Worm (Caenorhabditis elegans) whole organism, young adult: Measurements from ENCODE around the gene F23F1.10.

Experiments
- C06A6.2 ChIP-seq: fragments of 200-800 bp; sonication (Bioruptor generic); conservative IDR thresholded peaks from 2 replicates; pipeline ENCODE4 v1.3.6; 2022; ENCODE audit warnings: missing genetic modification characterization, missing compliant biosample characterization
- F10E7.11 ChIP-seq: sonication (generic microtip); optimal IDR thresholded peaks from 2 replicates; lab custom pipeline; 2017; ENCODE audit warnings: mild to moderate bottlenecking, missing genetic modification characterization, moderate library complexity, missing compliant biosample characterization
- F33H1.4 ChIP-seq: fragments of 200-800 bp; sonication (Bioruptor generic); IDR thresholded peaks from 2 replicates; pipeline ENCODE4 v1.3.6; 2022; ENCODE audit warnings: missing genetic modification reagents, missing genetic modification characterization, missing compliant biosample characterization
- F37B4.10 ChIP-seq: fragments of 200-800 bp; sonication (Bioruptor generic); IDR thresholded peaks from 2 replicates; pipeline ENCODE4 v1.3.6; 2022; ENCODE audit warnings: missing genetic modification characterization, missing compliant biosample characterization
- F57A8.1 ChIP-seq: fragments of 200-800 bp; sonication (Bioruptor generic); optimal IDR thresholded peaks from 2 replicates; lab custom pipeline; 2018; ENCODE audit warnings: mild to moderate bottlenecking, missing genetic modification characterization, moderate library complexity, missing compliant biosample characterization
- F57C9.4 ChIP-seq: sonication (generic microtip); optimal IDR thresholded peaks from 2 replicates; lab custom pipeline; 2017; ENCODE audit warnings: mild to moderate bottlenecking, missing genetic modification characterization, missing compliant biosample characterization
- T07F8.4 ChIP-seq: sonication (generic microtip); optimal IDR thresholded peaks from 2 replicates; lab custom pipeline; 2016; ENCODE audit warnings: mild to moderate bottlenecking, missing genetic modification characterization, moderate library complexity, missing compliant biosample characterization
- Y53G8AR.9 ChIP-seq: fragments of 200-800 bp; sonication (Bioruptor generic); conservative IDR thresholded peaks from 2 replicates; pipeline ENCODE4 v1.3.6; 2022; ENCODE audit warnings: missing genetic modification reagents, missing genetic modification characterization, missing compliant biosample characterization
- Y56A3A.18 ChIP-seq: fragments of 200-800 bp; sonication (Bioruptor generic); IDR thresholded peaks from 2 replicates; pipeline ENCODE4 v1.3.6; 2022; ENCODE audit warnings: missing genetic modification reagents, missing genetic modification characterization, missing compliant biosample characterization
- Y79H2A.3 ChIP-seq: fragments of 200-800 bp; sonication (Bioruptor generic); conservative IDR thresholded peaks from 2 replicates; pipeline ENCODE4 v1.3.6; 2022; ENCODE audit warnings: missing genetic modification reagents, missing genetic modification characterization, missing compliant biosample characterization
- ama-1 ChIP-seq, 3 experiments: fragments of 150-350 bp in 1 of 3; sonication (generic microtip) in 2 of 3; optimal IDR thresholded peaks; 2 replicates each; lab custom pipeline; 2014 to 2018; ENCODE audit warnings: missing biosample characterization in 2 of 3, missing genetic modification characterization in 2 of 3, missing genetic modification reagents in 2 of 3
- aptf-2 ChIP-seq: fragments of 200-800 bp; sonication (Bioruptor generic); conservative IDR thresholded peaks from 2 replicates; pipeline ENCODE4 v1.3.6; 2022; ENCODE audit warnings: missing genetic modification reagents, missing genetic modification characterization, missing compliant biosample characterization
- atf-7 ChIP-seq: sonication (generic microtip); optimal IDR thresholded peaks from 2 replicates; lab custom pipeline; 2017; ENCODE audit warnings: mild to moderate bottlenecking, missing genetic modification characterization, missing compliant biosample characterization
- athp-1 ChIP-seq: sonication (generic microtip); optimal IDR thresholded peaks from 2 replicates; lab custom pipeline; 2017; ENCODE audit warnings: mild to moderate bottlenecking, missing genetic modification characterization, missing compliant biosample characterization
- attf-5 ChIP-seq: fragments of 200-800 bp; sonication (Bioruptor generic); optimal IDR thresholded peaks from 2 replicates; lab custom pipeline; 2018; ENCODE audit warnings: mild to moderate bottlenecking, missing genetic modification characterization, missing compliant biosample characterization
- bed-1 ChIP-seq: fragments of 200-800 bp; sonication (Bioruptor generic); IDR thresholded peaks from 2 replicates; pipeline ENCODE4 v1.3.6; 2022; ENCODE audit warnings: missing genetic modification reagents, missing genetic modification characterization, missing compliant biosample characterization
- cebp-1 ChIP-seq, 2 experiments: fragments of 200-800 bp in 1 of 2; sonication (Bioruptor generic) in 1 of 2; sonication (generic microtip) in 1 of 2; IDR thresholded peaks in 1 of 2; optimal IDR thresholded peaks in 1 of 2; 2 replicates each; pipeline versions ENCODE4 v1.3.6 to Lab custom; 2017 to 2022; ENCODE audit warnings: missing compliant biosample characterization in 2 of 2, missing genetic modification characterization in 2 of 2, mild to moderate bottlenecking in 1 of 2, missing genetic modification reagents in 1 of 2, moderate library complexity in 1 of 2
- ceh-79 ChIP-seq: sonication (generic microtip); optimal IDR thresholded peaks from 2 replicates; lab custom pipeline; 2017; ENCODE audit warnings: mild to moderate bottlenecking, missing genetic modification characterization, missing compliant biosample characterization
- chd-7 ChIP-seq: sonication (generic microtip); optimal IDR thresholded peaks from 2 replicates; lab custom pipeline; 2016; ENCODE audit warnings: mild to moderate bottlenecking, missing genetic modification characterization, moderate library complexity, missing compliant biosample characterization
- egrh-3 ChIP-seq: fragments of 200-800 bp; sonication (Bioruptor generic); IDR thresholded peaks from 2 replicates; pipeline ENCODE4 v1.3.6; 2022; ENCODE audit warnings: missing genetic modification reagents, missing genetic modification characterization, missing compliant biosample characterization
- ekl-4 ChIP-seq: fragments of 200-800 bp; sonication (Bioruptor generic); IDR thresholded peaks from 2 replicates; pipeline ENCODE4 v1.3.6; 2022; ENCODE audit warnings: missing genetic modification reagents, missing genetic modification characterization, missing compliant biosample characterization
- ets-4 ChIP-seq: fragments of 200-800 bp; sonication (Bioruptor generic); optimal IDR thresholded peaks from 2 replicates; lab custom pipeline; 2018; ENCODE audit warnings: mild to moderate bottlenecking, missing genetic modification characterization, missing compliant biosample characterization
- gei-17 ChIP-seq: fragments of 200-800 bp; sonication (Bioruptor generic); optimal IDR thresholded peaks from 2 replicates; lab custom pipeline; 2018; ENCODE audit warnings: mild to moderate bottlenecking, missing genetic modification characterization, missing compliant biosample characterization
- hmg-1.2 ChIP-seq: fragments of 200-800 bp; sonication (Bioruptor generic); IDR thresholded peaks from 2 replicates; pipeline ENCODE4 v1.3.6; 2022; ENCODE audit warnings: missing genetic modification reagents, missing genetic modification characterization, missing compliant biosample characterization
- hrde-1 ChIP-seq: sonication (generic microtip); optimal IDR thresholded peaks from 2 replicates; lab custom pipeline; 2016; ENCODE audit warnings: missing genetic modification characterization, mild to moderate bottlenecking, missing compliant biosample characterization, moderate library complexity, missing genotype, missing genetic modification reagents, borderline replicate concordance
- let-607 ChIP-seq, 2 experiments: fragments of 200-800 bp in 1 of 2; sonication (Bioruptor generic) in 1 of 2; sonication (generic microtip) in 1 of 2; optimal IDR thresholded peaks; 2 replicates each; lab custom pipeline; 2016 to 2018; ENCODE audit warnings: mild to moderate bottlenecking in 2 of 2, missing compliant biosample characterization in 2 of 2, missing genetic modification characterization in 2 of 2, moderate library complexity in 2 of 2, missing genotype in 1 of 2
- lin-35 ChIP-seq, 3 experiments: fragments of 150-350 bp in 2 of 3; sonication (generic microtip) in 1 of 3; optimal IDR thresholded peaks; 2 replicates each; lab custom pipeline; 2014 to 2018; ENCODE audit warnings: missing biosample characterization in 3 of 3, missing genetic modification characterization in 3 of 3, missing genetic modification reagents in 3 of 3
- lin-40 ChIP-seq: sonication (generic microtip); optimal IDR thresholded peaks from 2 replicates; lab custom pipeline; 2016; ENCODE audit warnings: missing genetic modification characterization, mild to moderate bottlenecking, missing compliant biosample characterization, missing genotype, missing genetic modification reagents
- lin-54 ChIP-seq: fragments of 200-800 bp; sonication (Bioruptor generic); optimal IDR thresholded peaks from 2 replicates; lab custom pipeline; 2018; ENCODE audit warnings: mild to moderate bottlenecking, missing genetic modification characterization, missing compliant biosample characterization
- lir-1 ChIP-seq: fragments of 200-800 bp; sonication (Bioruptor generic); conservative IDR thresholded peaks from 2 replicates; pipeline ENCODE4 v1.3.6; 2022; ENCODE audit warnings: missing genetic modification reagents, missing genetic modification characterization, missing compliant biosample characterization
- madf-6 ChIP-seq: fragments of 200-800 bp; sonication (Bioruptor generic); IDR thresholded peaks from 2 replicates; pipeline ENCODE4 v1.3.6; 2022; ENCODE audit warnings: missing genetic modification reagents, missing genetic modification characterization, missing compliant biosample characterization
- mcd-1 ChIP-seq: fragments of 200-800 bp; sonication (Bioruptor generic); IDR thresholded peaks from 2 replicates; pipeline ENCODE4 v1.3.6; 2022; ENCODE audit warnings: missing genetic modification reagents, missing genetic modification characterization, missing compliant biosample characterization
- mes-4 ChIP-seq: sonication (generic microtip); optimal IDR thresholded peaks from 2 replicates; lab custom pipeline; 2016; ENCODE audit warnings: missing genotype, missing genetic modification characterization, missing compliant biosample characterization
- nfya-1 ChIP-seq: sonication (generic microtip); optimal IDR thresholded peaks from 2 replicates; lab custom pipeline; 2017; ENCODE audit warnings: antibody characterized with exemption, missing compliant biosample characterization, missing genetic modification characterization, borderline replicate concordance; ENCODE audit not compliant: insufficient read depth
- nhr-120 ChIP-seq: fragments of 200-800 bp; sonication (Bioruptor generic); IDR thresholded peaks from 2 replicates; pipeline ENCODE4 v1.3.6; 2022; ENCODE audit warnings: missing genetic modification characterization, missing compliant biosample characterization
- nhr-80 ChIP-seq: sonication (generic microtip); optimal IDR thresholded peaks from 2 replicates; lab custom pipeline; 2016; ENCODE audit warnings: missing genetic modification characterization, missing compliant biosample characterization
- repo-1 ChIP-seq: sonication (generic microtip); optimal IDR thresholded peaks from 2 replicates; lab custom pipeline; 2017; ENCODE audit warnings: mild to moderate bottlenecking, missing genetic modification characterization, missing compliant biosample characterization
- snpc-1.3 ChIP-seq: sonication (generic microtip); optimal IDR thresholded peaks from 2 replicates; lab custom pipeline; 2017; ENCODE audit warnings: missing genetic modification characterization, mild to moderate bottlenecking, missing compliant biosample characterization, antibody characterized with exemption, moderate library complexity, missing genotype, missing genetic modification reagents; ENCODE audit not compliant: insufficient read depth
- somi-1 ChIP-seq: fragments of 200-800 bp; sonication (Bioruptor generic); optimal IDR thresholded peaks from 2 replicates; lab custom pipeline; 2018; ENCODE audit warnings: mild to moderate bottlenecking, missing genetic modification characterization, missing compliant biosample characterization
- sptf-2 ChIP-seq: fragments of 200-800 bp; sonication (Bioruptor generic); optimal IDR thresholded peaks from 2 replicates; lab custom pipeline; 2018; ENCODE audit warnings: mild to moderate bottlenecking, missing genetic modification characterization, missing compliant biosample characterization
- tbx-9 ChIP-seq: sonication (generic microtip); optimal IDR thresholded peaks from 2 replicates; lab custom pipeline; 2016; ENCODE audit warnings: borderline replicate concordance, missing genetic modification characterization, inconsistent platforms, missing compliant biosample characterization
- unc-62 ChIP-seq: fragments of 150-350 bp; optimal IDR thresholded peaks from 2 replicates; lab custom pipeline; 2014; ENCODE audit warnings: missing biosample characterization, missing genetic modification reagents, missing genetic modification characterization
- xnd-1 ChIP-seq: sonication (generic microtip); optimal IDR thresholded peaks from 2 replicates; lab custom pipeline; 2016; ENCODE audit warnings: missing genotype, missing genetic modification reagents, missing genetic modification characterization, missing compliant biosample characterization
- zim-3 ChIP-seq: sonication (generic microtip); optimal IDR thresholded peaks from 2 replicates; lab custom pipeline; 2017; ENCODE audit warnings: mild to moderate bottlenecking, missing genetic modification characterization, moderate library complexity, missing compliant biosample characterization
- ztf-28 ChIP-seq: fragments of 200-800 bp; sonication (Bioruptor generic); IDR thresholded peaks from 2 replicates; pipeline ENCODE4 v1.3.6; 2022; ENCODE audit warnings: missing genetic modification reagents, missing genetic modification characterization, missing compliant biosample characterization
- ztf-3 ChIP-seq: fragments of 200-800 bp; sonication (Bioruptor generic); optimal IDR thresholded peaks from 2 replicates; lab custom pipeline; 2018; ENCODE audit warnings: mild to moderate bottlenecking, missing genetic modification characterization, missing compliant biosample characterization
- ztf-6 ChIP-seq: fragments of 200-800 bp; sonication (Bioruptor generic); IDR thresholded peaks from 2 replicates; pipeline ENCODE4 v1.3.6; 2022; ENCODE audit warnings: missing genetic modification reagents, missing genetic modification characterization, missing compliant biosample characterization

The F23F1.10 gene

DNA sequence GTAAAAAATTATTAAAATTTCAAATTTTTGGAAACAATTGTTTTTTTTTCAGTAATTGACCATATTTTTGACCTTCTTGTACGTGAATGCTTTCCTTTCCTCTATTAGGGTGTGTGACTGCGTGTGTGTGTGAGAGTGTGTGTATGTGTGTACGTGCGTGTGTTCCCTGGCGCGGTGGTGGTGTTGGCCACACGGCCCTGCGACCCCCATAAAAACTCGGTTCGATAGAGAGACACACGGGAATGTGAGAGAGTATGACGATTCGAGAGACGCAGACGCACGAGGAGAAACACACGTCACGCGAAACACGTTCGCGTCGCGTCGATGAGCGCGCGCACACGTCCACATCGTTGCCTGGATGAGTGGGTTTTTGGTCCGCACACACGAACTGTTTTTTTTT lies 23.0 kb downstream of the F23F1.10 start:
- no peak for TF ChIP-seq aptf-2 (GFP tag; lab: Robert Waterston, UW)
- no peak for TF ChIP-seq mes-4
- no peak for TF ChIP-seq athp-1 (tag; lab: Kevin White, UChicago)
- no peak for TF ChIP-seq tbx-9 (tag; lab: Kevin White, UChicago)
- TF ChIP-seq gei-17 (GFP tag; lab: Kevin White, UChicago): no peak
- no peak for TF ChIP-seq madf-6
- peak; percentile 81 for TF ChIP-seq lin-40 (tag; lab: Kevin White, UChicago)
- TF ChIP-seq ets-4: no peak
- no peak for TF ChIP-seq F57A8.1 (GFP tag; lab: Kevin White, UChicago)
- TF ChIP-seq snpc-1.3 (tag; lab: Kevin White, UChicago): no peak
- no peak for TF ChIP-seq lin-54 (GFP tag; lab: Kevin White, UChicago)
- TF ChIP-seq nhr-80 (tag; lab: Kevin White, UChicago): peak; percentile 83
- no peak for TF ChIP-seq bed-1 (GFP tag; lab: Robert Waterston, UW)
- TF ChIP-seq lir-1 (GFP tag; lab: Robert Waterston, UW): 0 out of 2 replicates have a peak, but pooled peaks have one; percentile 21
- TF ChIP-seq F57C9.4 (tag; lab: Kevin White, UChicago): no peak
- TF ChIP-seq Y79H2A.3 (GFP tag; lab: Robert Waterston, UW): no peak
- peak; percentile 17 for TF ChIP-seq somi-1 (GFP tag; lab: Kevin White, UChicago)
- no peak for TF ChIP-seq nfya-1 (tag; lab: Kevin White, UChicago)
- TF ChIP-seq mcd-1 (GFP tag; lab: Robert Waterston, UW): peak; percentile 67
- no peak for TF ChIP-seq T07F8.4 (tag; lab: Kevin White, UChicago)
- TF ChIP-seq F37B4.10 (GFP tag; lab: Robert Waterston, UW): no peak
- TF ChIP-seq F10E7.11 (tag; lab: Kevin White, UChicago): no peak
- no peak for TF ChIP-seq ceh-79 (tag; lab: Kevin White, UChicago)
- no peak for TF ChIP-seq xnd-1 (tag; lab: Kevin White, UChicago)
- TF ChIP-seq ztf-28 (GFP tag; lab: Robert Waterston, UW): no peak
- no peak for TF ChIP-seq ztf-6 (GFP tag; lab: Robert Waterston, UW)
- no peak for TF ChIP-seq egrh-3 (GFP tag; lab: Robert Waterston, UW)
- peak; percentile 71 for TF ChIP-seq atf-7 (tag; lab: Kevin White, UChicago)
- no peak for TF ChIP-seq F33H1.4
- peak; percentile 96 for TF ChIP-seq hmg-1.2 (GFP tag; lab: Robert Waterston, UW)
- TF ChIP-seq Y53G8AR.9 (GFP tag; lab: Robert Waterston, UW): no peak
- TF ChIP-seq attf-5 (GFP tag; lab: Kevin White, UChicago): peak; percentile 93
- TF ChIP-seq zim-3: no peak
- peak; percentile 55; the same call in 1 of the 2 replicates for TF ChIP-seq cebp-1 (GFP tag; IDR thresholded peaks at IDR 0.05; lab: Robert Waterston, UW)
- no peak for TF ChIP-seq cebp-1 (tag; optimal IDR thresholded peaks at IDR 0.05; lab: Kevin White, UChicago)
- TF ChIP-seq chd-7 (tag; lab: Kevin White, UChicago): peak; percentile 12
- no peak for TF ChIP-seq Y56A3A.18 (GFP tag; lab: Robert Waterston, UW)
- no peak for TF ChIP-seq ama-1 (optimal IDR thresholded peaks at IDR 0.05; lab: Kevin White, UChicago)
- TF ChIP-seq ama-1 (GFP tag; optimal IDR thresholded peaks at IDR 0.05; lab: Kevin White, UChicago): no peak
- TF ChIP-seq hrde-1 (tag; lab: Kevin White, UChicago): no peak
- peak; percentile 89 to 93 for TF ChIP-seq let-607 (tag; optimal IDR thresholded peaks at IDR 0.05; lab: Kevin White, UChicago)
- peak; percentile 35; the same call in 1 of the 2 replicates for TF ChIP-seq ekl-4
- TF ChIP-seq sptf-2 (GFP tag; lab: Kevin White, UChicago): no peak
- peak in 1 of 3 experiments; percentile 41 for TF ChIP-seq lin-35 (GFP tag; optimal IDR thresholded peaks at IDR 0.05; lab: Kevin White, UChicago)
- TF ChIP-seq C06A6.2 (GFP tag; lab: Robert Waterston, UW): 0 out of 2 replicates have a peak, but pooled peaks have one; percentile 36
- TF ChIP-seq repo-1 (tag; lab: Kevin White, UChicago): peak; percentile 44
- TF ChIP-seq unc-62: no peak
- no peak for TF ChIP-seq nhr-120 (GFP tag; lab: Robert Waterston, UW)
- peak; percentile 16 for TF ChIP-seq ztf-3 (GFP tag; lab: Kevin White, UChicago)
